Fruit fly (Drosophila melanogaster) whole organism, embryonic: Measurements from ENCODE around the gene Ubc6.

Experiments
- Bgb ChIP-seq: fragments of 200-800 bp; sonication (Bioruptor generic); IDR thresholded peaks from 2 replicates; pipeline ENCODE4 v1.3.6; 2022; ENCODE audit warnings: missing biosample characterization, missing genetic modification characterization; ENCODE audit not compliant: partially characterized antibody
- CG10274 ChIP-seq: fragments of 200-800 bp; sonication (Bioruptor generic); optimal IDR thresholded peaks from 3 replicates; lab custom pipeline; 2017; ENCODE audit warnings: missing biosample characterization, mild to moderate bottlenecking, missing genetic modification characterization
- CG11560 ChIP-seq: fragments of 200-800 bp; sonication (Bioruptor generic); IDR thresholded peaks from 3 replicates; pipeline ENCODE4 v1.3.6; 2022; ENCODE audit warnings: missing biosample characterization, missing genetic modification characterization
- CG12391 ChIP-seq: fragments of 200-800 bp; sonication (Bioruptor generic); optimal IDR thresholded peaks from 3 replicates; lab custom pipeline; 2018; ENCODE audit warnings: missing biosample characterization, mild to moderate bottlenecking, missing genetic modification characterization, moderate library complexity
- CG12769 ChIP-seq: fragments of 200-800 bp; sonication (Bioruptor generic); optimal IDR thresholded peaks from 2 replicates; lab custom pipeline; 2019; ENCODE audit warnings: missing biosample characterization, mild to moderate bottlenecking, missing genetic modification characterization, moderate library complexity
- CG13624 ChIP-seq: fragments of 200-800 bp; sonication (Bioruptor generic); optimal IDR thresholded peaks from 2 replicates; lab custom pipeline; 2016; ENCODE audit warnings: missing biosample characterization, missing genetic modification characterization
- CG1603 ChIP-seq: fragments of 200-800 bp; sonication (Bioruptor generic); optimal IDR thresholded peaks from 2 replicates; lab custom pipeline; 2019; ENCODE audit warnings: missing biosample characterization, mild to moderate bottlenecking, missing genetic modification characterization, moderate library complexity
- CG31224 ChIP-seq: fragments of 200-800 bp; sonication (Bioruptor generic); IDR thresholded peaks from 2 replicates; pipeline ENCODE4 v1.3.6; 2022; ENCODE audit warnings: missing biosample characterization, missing genetic modification characterization
- CG31388 ChIP-seq: fragments of 200-800 bp; sonication (Bioruptor generic); optimal IDR thresholded peaks from 2 replicates; lab custom pipeline; 2016; ENCODE audit warnings: missing biosample characterization, missing genetic modification characterization
- CG33213 ChIP-seq: fragments of 200-800 bp; sonication (Bioruptor generic); optimal IDR thresholded peaks from 3 replicates; lab custom pipeline; 2016; ENCODE audit warnings: missing biosample characterization, missing genetic modification characterization
- CG4730 ChIP-seq: fragments of 200-800 bp; sonication (Bioruptor generic); IDR thresholded peaks from 2 replicates; pipeline ENCODE4 v1.3.6; 2022; ENCODE audit warnings: missing biosample characterization, missing genetic modification characterization
- CG6689 ChIP-seq: fragments of 200-800 bp; sonication (Bioruptor generic); IDR thresholded peaks from 2 replicates; pipeline ENCODE4 v1.3.6; 2022; ENCODE audit warnings: missing biosample characterization, missing genetic modification characterization
- CG7271 ChIP-seq: fragments of 200-800 bp; sonication (Bioruptor generic); optimal IDR thresholded peaks from 2 replicates; lab custom pipeline; 2018; ENCODE audit warnings: missing biosample characterization, mild to moderate bottlenecking, missing genetic modification characterization, moderate library complexity
- CG8944 ChIP-seq: fragments of 200-800 bp; sonication (Bioruptor generic); optimal IDR thresholded peaks from 3 replicates; lab custom pipeline; 2016; ENCODE audit warnings: missing biosample characterization, missing genetic modification characterization
- CG9817 ChIP-seq: fragments of 200-800 bp; sonication (Bioruptor generic); optimal IDR thresholded peaks from 2 replicates; lab custom pipeline; 2018; ENCODE audit warnings: missing biosample characterization, mild to moderate bottlenecking, missing genetic modification characterization, moderate library complexity
- CoRest ChIP-seq: fragments of 200-800 bp; sonication (Bioruptor generic); optimal IDR thresholded peaks from 3 replicates; lab custom pipeline; 2018; ENCODE audit warnings: missing biosample characterization, mild to moderate bottlenecking, missing genetic modification characterization, moderate library complexity
- D ChIP-seq, 2 experiments: fragments of 200-800 bp in 1 of 2; fragments of >200 bp in 1 of 2; sonication (Bioruptor generic) in 1 of 2; optimal IDR thresholded peaks; 2 replicates in 1 of 2; 3 replicates in 1 of 2; lab custom pipeline; 2017; ENCODE audit warnings: mild to moderate bottlenecking in 1 of 2, missing biosample characterization in 1 of 2, missing genetic modification characterization in 1 of 2, missing genetic modification reagents in 1 of 2
- D19A ChIP-seq: fragments of 200-800 bp; optimal IDR thresholded peaks from 3 replicates; lab custom pipeline; 2019; ENCODE audit warnings: missing biosample characterization, mild to moderate bottlenecking, missing genetic modification characterization, moderate library complexity
- Dp ChIP-seq: fragments of 200-800 bp; sonication (Bioruptor generic); optimal IDR thresholded peaks from 2 replicates; lab custom pipeline; 2018; ENCODE audit warnings: missing biosample characterization, mild to moderate bottlenecking, missing genetic modification characterization, moderate library complexity
- Hey ChIP-seq: fragments of 200-800 bp; sonication (Bioruptor generic); optimal IDR thresholded peaks from 3 replicates; lab custom pipeline; 2018; ENCODE audit warnings: missing biosample characterization, mild to moderate bottlenecking, missing genetic modification characterization
- Hr51 ChIP-seq, 2 experiments: fragments of 200-800 bp; sonication (Bioruptor generic); optimal IDR thresholded peaks; 2 replicates in 1 of 2; 3 replicates in 1 of 2; lab custom pipeline; 2016 to 2018; ENCODE audit warnings: missing biosample characterization in 2 of 2, missing genetic modification characterization in 2 of 2, mild to moderate bottlenecking in 1 of 2, moderate library complexity in 1 of 2
- Med ChIP-seq: fragments of 200-800 bp; sonication (Bioruptor generic); peaks from one replicate; lab custom pipeline; 2016; ENCODE audit warnings: missing biosample characterization, missing genetic modification characterization, mild to moderate bottlenecking, inconsistent platforms, moderate library complexity
- Opbp ChIP-seq: fragments of 200-800 bp; sonication (Bioruptor generic); IDR thresholded peaks from 3 replicates; pipeline ENCODE4 v1.3.6; 2022; ENCODE audit warnings: missing biosample characterization, missing genetic modification characterization; ENCODE audit not compliant: partially characterized antibody
- Spps ChIP-seq: fragments of 200-800 bp; sonication (Bioruptor generic); optimal IDR thresholded peaks from 2 replicates; lab custom pipeline; 2018; ENCODE audit warnings: missing biosample characterization, mild to moderate bottlenecking, missing genetic modification characterization
- abd-A ChIP-seq: fragments of 200-800 bp; sonication (Bioruptor generic); optimal IDR thresholded peaks from 3 replicates; lab custom pipeline; 2019; ENCODE audit warnings: missing biosample characterization, mild to moderate bottlenecking, missing genetic modification characterization, moderate library complexity
- ara ChIP-seq: fragments of 200-800 bp; sonication (Bioruptor generic); IDR thresholded peaks from 2 replicates; pipeline ENCODE4 v1.3.6; 2022; ENCODE audit warnings: missing biosample characterization, missing genetic modification characterization
- bsh ChIP-seq, 2 experiments: fragments of 200-800 bp; sonication (Bioruptor generic); optimal IDR thresholded peaks; 2 replicates each; lab custom pipeline; 2017 to 2018; ENCODE audit warnings: mild to moderate bottlenecking in 2 of 2, missing biosample characterization in 2 of 2, missing genetic modification characterization in 2 of 2, moderate library complexity in 1 of 2
- cas ChIP-seq: fragments of 200-800 bp; sonication (Bioruptor generic); IDR thresholded peaks from 2 replicates; pipeline ENCODE4 v1.3.6; 2022; ENCODE audit warnings: missing biosample characterization, missing genetic modification characterization
- chinmo ChIP-seq: fragments of 200-800 bp; sonication (Bioruptor generic); IDR thresholded peaks from 4 replicates; pipeline ENCODE4 v1.3.6; 2022; ENCODE audit warnings: missing biosample characterization, missing genetic modification characterization; ENCODE audit not compliant: partially characterized antibody
- gsb-n ChIP-seq: fragments of 200-800 bp; sonication (Bioruptor generic); optimal IDR thresholded peaks from 3 replicates; lab custom pipeline; 2018; ENCODE audit warnings: missing biosample characterization, mild to moderate bottlenecking, missing genetic modification characterization
- h ChIP-seq: fragments of >200 bp; optimal IDR thresholded peaks from 2 replicates; lab custom pipeline; 2017
- ham ChIP-seq: fragments of 200-800 bp; sonication (Bioruptor generic); IDR thresholded peaks from 2 replicates; pipeline ENCODE4 v1.3.6; 2022; ENCODE audit warnings: missing biosample characterization, missing genetic modification characterization
- kni ChIP-seq: fragments of 200-800 bp; sonication (Bioruptor generic); optimal IDR thresholded peaks from 3 replicates; lab custom pipeline; 2017; ENCODE audit warnings: mild to moderate bottlenecking, missing biosample characterization, missing genetic modification reagents, missing genetic modification characterization
- nerfin-1 ChIP-seq: fragments of 200-800 bp; sonication (Bioruptor generic); optimal IDR thresholded peaks from 3 replicates; lab custom pipeline; 2019; ENCODE audit warnings: missing biosample characterization, mild to moderate bottlenecking, missing genetic modification characterization, moderate library complexity
- oc ChIP-seq: fragments of 200-800 bp; sonication (Bioruptor generic); optimal IDR thresholded peaks from 2 replicates; lab custom pipeline; 2018; ENCODE audit warnings: missing biosample characterization, mild to moderate bottlenecking, missing genetic modification characterization, moderate library complexity
- otp ChIP-seq: fragments of 200-800 bp; sonication (Bioruptor generic); IDR thresholded peaks from 3 replicates; pipeline ENCODE4, ENCODE4 v1.3.6; 2022; ENCODE audit warnings: missing biosample characterization, missing genetic modification characterization
- pros ChIP-seq: fragments of 200-800 bp; sonication (Bioruptor generic); optimal IDR thresholded peaks from 3 replicates; lab custom pipeline; 2019; ENCODE audit warnings: missing biosample characterization, mild to moderate bottlenecking, missing genetic modification characterization, moderate library complexity
- pum ChIP-seq: fragments of 200-800 bp; sonication (Bioruptor generic); optimal IDR thresholded peaks from 2 replicates; lab custom pipeline; 2016; ENCODE audit warnings: missing biosample characterization, missing genetic modification characterization
- sd ChIP-seq: fragments of 200-800 bp; sonication (Bioruptor generic); optimal IDR thresholded peaks from 3 replicates; lab custom pipeline; 2018; ENCODE audit warnings: missing biosample characterization, mild to moderate bottlenecking, missing genetic modification characterization, moderate library complexity
- sens ChIP-seq: fragments of 200-800 bp; sonication (Bioruptor generic); peaks from one replicate; lab custom pipeline; 2016; ENCODE audit warnings: missing biosample characterization, missing genetic modification characterization
- tgo ChIP-seq: fragments of 200-800 bp; sonication (Bioruptor generic); IDR thresholded peaks from 3 replicates; pipeline ENCODE4 v1.3.6; 2022; ENCODE audit warnings: missing biosample characterization, missing genetic modification characterization
- twi ChIP-seq: fragments of 200-800 bp; optimal IDR thresholded peaks from 2 replicates; lab custom pipeline; 2019; ENCODE audit warnings: missing biosample characterization, mild to moderate bottlenecking, missing genetic modification characterization, moderate library complexity
- tx ChIP-seq: fragments of 200-800 bp; sonication (Bioruptor generic); optimal IDR thresholded peaks from 2 replicates; lab custom pipeline; 2016; ENCODE audit warnings: missing biosample characterization, missing genetic modification characterization
- wdn ChIP-seq: fragments of 200-800 bp; sonication (Bioruptor generic); IDR thresholded peaks from 2 replicates; pipeline ENCODE4 v1.3.6; 2022; ENCODE audit warnings: missing biosample characterization, missing genetic modification characterization
- wek ChIP-seq: fragments of 200-800 bp; sonication (Bioruptor generic); optimal IDR thresholded peaks from 3 replicates; lab custom pipeline; 2018; ENCODE audit warnings: missing biosample characterization, mild to moderate bottlenecking, missing genetic modification characterization, moderate library complexity
- z ChIP-seq: fragments of 200-800 bp; sonication (Bioruptor generic); IDR thresholded peaks from 3 replicates; pipeline ENCODE4 v1.3.6; 2022; ENCODE audit warnings: missing biosample characterization, missing genetic modification characterization

Gene Ubc6

DNA sequence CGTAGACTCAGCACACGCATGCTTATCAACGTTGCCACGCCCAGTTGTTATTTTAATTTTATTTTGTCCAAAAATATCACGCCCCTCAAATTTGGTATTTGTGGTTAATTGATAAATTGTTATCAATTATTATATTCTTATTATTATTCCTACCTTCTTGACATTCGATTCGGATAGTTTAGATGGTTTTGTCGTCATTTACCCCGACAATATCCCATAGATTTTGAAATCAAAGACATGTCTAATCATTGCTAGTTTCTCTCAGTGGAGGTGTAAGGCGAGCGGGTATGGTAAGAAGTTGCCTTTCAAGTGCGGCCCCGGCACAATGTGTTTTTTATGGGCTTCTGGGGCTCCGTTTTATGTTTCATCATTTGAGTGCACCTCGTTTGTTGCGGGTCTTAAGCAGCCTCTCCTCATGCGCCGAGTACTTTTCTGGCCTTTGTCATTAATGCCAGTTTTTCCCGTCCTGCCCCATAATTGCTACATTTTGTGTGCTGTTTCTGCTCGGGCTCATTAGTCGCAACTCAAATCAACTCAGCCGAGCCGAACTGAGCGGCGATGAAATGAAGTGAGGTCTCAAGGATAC lies 26.8 kb upstream of the Ubc6 start (continued):
- TF ChIP-seq CG4730 (GFP tag; lab: Robert Waterston, UW), result 0 out of 2 replicates have a peak, but pooled peaks have one; percentile 18
- TF ChIP-seq bsh (GFP tag; optimal IDR thresholded peaks at IDR 0.05; lab: Kevin White, UChicago), result peak in 1 of 2 experiments; percentile 25
- TF ChIP-seq CG10274 (GFP tag; lab: Kevin White, UChicago), result no peak
- no peak for TF ChIP-seq Hr51 (GFP tag; optimal IDR thresholded peaks at IDR 0.05; lab: Kevin White, UChicago)
- peak; percentile 1 for TF ChIP-seq Spps
- peak; percentile 31 for TF ChIP-seq CG12391 (tag; lab: Kevin White, UChicago)
- peak; percentile 35 for TF ChIP-seq CG1603 (tag; lab: Kevin White, UChicago)
- TF ChIP-seq otp, result no peak
- TF ChIP-seq CoRest (tag; lab: Kevin White, UChicago), result peak; percentile 2

dm6 chr3R:4978256-4979021 lies 26.0 kb upstream of the Ubc6 start:
- TF ChIP-seq CG6689 (GFP tag; lab: Robert Waterston, UW), result no peak
- no peak for TF ChIP-seq D (optimal IDR thresholded peaks at IDR 0.05; lab: Kevin White, UChicago)
- TF ChIP-seq D (GFP tag; optimal IDR thresholded peaks at IDR 0.05; lab: Kevin White, UChicago), result peak; percentile 14
- TF ChIP-seq Bgb (GFP tag; lab: Robert Waterston, UW), result peak; percentile 26; the same call in 1 of the 2 replicates
- TF ChIP-seq cas (GFP tag; lab: Robert Waterston, UW), result no peak
- TF ChIP-seq ham (GFP tag; lab: Robert Waterston, UW), result no peak
- no peak for TF ChIP-seq tgo (GFP tag; lab: Robert Waterston, UW)
- TF ChIP-seq chinmo (GFP tag; lab: Robert Waterston, UW), result 0 out of 4 replicates have a peak, but pooled peaks have one; percentile 9
- TF ChIP-seq CG31388 (GFP tag; lab: Kevin White, UChicago), result no peak
- TF ChIP-seq wdn, result no peak
- no peak for TF ChIP-seq h (lab: Kevin White, UChicago)
- no peak for TF ChIP-seq CG33213 (GFP tag; lab: Kevin White, UChicago)
- TF ChIP-seq D19A (tag; lab: Kevin White, UChicago), result peak; percentile 81
- peak; percentile 65 for TF ChIP-seq Med (GFP tag; lab: Kevin White, UChicago)
- peak; percentile 57 for TF ChIP-seq wek
- TF ChIP-seq CG8944 (GFP tag; lab: Kevin White, UChicago), result no peak
- no peak for TF ChIP-seq CG4730 (GFP tag; lab: Robert Waterston, UW)
- peak; percentile 51 for TF ChIP-seq twi (tag; lab: Kevin White, UChicago)
- TF ChIP-seq CG11560 (tag; lab: Robert Waterston, UW), result no peak
- no peak for TF ChIP-seq CG31224 (GFP tag; lab: Robert Waterston, UW)
- TF ChIP-seq sens, result peak; percentile 71
- TF ChIP-seq sd, result peak; percentile 31
- peak; percentile 78 for TF ChIP-seq Hey
- TF ChIP-seq Opbp (GFP tag; lab: Robert Waterston, UW), result no peak
- TF ChIP-seq CG13624 (GFP tag; lab: Kevin White, UChicago), result no peak
- no peak for TF ChIP-seq CG7271 (tag; lab: Kevin White, UChicago)
- peak; percentile 78 for TF ChIP-seq abd-A (tag; lab: Kevin White, UChicago)
- TF ChIP-seq CG9817, result no peak
- peak; percentile 39 for TF ChIP-seq nerfin-1 (tag; lab: Kevin White, UChicago)
- peak; percentile 76 for TF ChIP-seq oc (tag; lab: Kevin White, UChicago)
- TF ChIP-seq kni (GFP tag; lab: Kevin White, UChicago), result peak; percentile 28
- TF ChIP-seq pum (GFP tag; lab: Kevin White, UChicago), result no peak
- TF ChIP-seq CG12769, result no peak
- peak; percentile 36 for TF ChIP-seq gsb-n (tag; lab: Kevin White, UChicago)
- 0 out of 3 replicates have a peak, but pooled peaks have one; percentile 36 for TF ChIP-seq z
- no peak for TF ChIP-seq ara (GFP tag; lab: Robert Waterston, UW)
- no peak for TF ChIP-seq Dp (GFP tag; lab: Kevin White, UChicago)
- no peak for TF ChIP-seq tx (GFP tag; lab: Kevin White, UChicago)
- peak; percentile 66 for TF ChIP-seq pros (GFP tag; lab: Kevin White, UChicago)
